Fruit fly (Drosophila melanogaster) whole organism, embryonic: ENCODE results near the gene Snmp2.

Experiments
- Asciz ChIP-seq: fragments of 200-800 bp; sonication (Bioruptor generic); optimal IDR thresholded peaks from 2 replicates; lab custom pipeline; 2017; ENCODE audit warnings: missing biosample characterization, mild to moderate bottlenecking, missing genetic modification characterization, missing genetic modification reagents
- Bgb ChIP-seq: fragments of 200-800 bp; sonication (Bioruptor generic); IDR thresholded peaks from 2 replicates; pipeline ENCODE4 v1.3.6; 2022; ENCODE audit warnings: missing biosample characterization, missing genetic modification characterization; ENCODE audit not compliant: partially characterized antibody
- CG10209 ChIP-seq: fragments of 200-800 bp; sonication (Bioruptor generic); optimal IDR thresholded peaks from 3 replicates; lab custom pipeline; 2017; ENCODE audit warnings: missing biosample characterization, mild to moderate bottlenecking, missing genetic modification characterization, missing genetic modification reagents
- CG10267 ChIP-seq: fragments of 200-800 bp; sonication (Bioruptor generic); optimal IDR thresholded peaks from 2 replicates; lab custom pipeline; 2018; ENCODE audit warnings: missing biosample characterization, mild to moderate bottlenecking, missing genetic modification characterization, moderate library complexity
- CG10654 ChIP-seq: fragments of 200-800 bp; sonication (Bioruptor generic); optimal IDR thresholded peaks from 2 replicates; lab custom pipeline; 2016; ENCODE audit warnings: missing biosample characterization, missing genetic modification characterization
- CG12659 ChIP-seq: fragments of 200-800 bp; sonication (Bioruptor generic); optimal IDR thresholded peaks from 3 replicates; lab custom pipeline; 2017; ENCODE audit warnings: mild to moderate bottlenecking, missing biosample characterization, missing genetic modification reagents, missing genetic modification characterization
- CG13424 ChIP-seq: fragments of 200-800 bp; sonication (Bioruptor generic); optimal IDR thresholded peaks from 2 replicates; lab custom pipeline; 2019; ENCODE audit warnings: missing biosample characterization, mild to moderate bottlenecking, missing genetic modification characterization, moderate library complexity
- CG13624 ChIP-seq: fragments of 200-800 bp; sonication (Bioruptor generic); optimal IDR thresholded peaks from 2 replicates; lab custom pipeline; 2016; ENCODE audit warnings: missing biosample characterization, missing genetic modification characterization
- CG17361 ChIP-seq: fragments of 200-800 bp; sonication (Bioruptor generic); IDR thresholded peaks from 3 replicates; pipeline ENCODE4 v1.3.6; 2022; ENCODE audit warnings: missing biosample characterization, missing genetic modification characterization
- CG2889 ChIP-seq: fragments of 200-800 bp; sonication (Bioruptor generic); IDR thresholded peaks from 3 replicates; pipeline ENCODE4 v1.3.6; 2022; ENCODE audit warnings: missing biosample characterization, missing genetic modification characterization
- CG3065 ChIP-seq: fragments of 200-800 bp; sonication (Bioruptor generic); optimal IDR thresholded peaks from 2 replicates; lab custom pipeline; 2016; ENCODE audit warnings: missing biosample characterization, missing genetic modification characterization
- CG31224 ChIP-seq: fragments of 200-800 bp; sonication (Bioruptor generic); IDR thresholded peaks from 2 replicates; pipeline ENCODE4 v1.3.6; 2022; ENCODE audit warnings: missing biosample characterization, missing genetic modification characterization
- CG31441 ChIP-seq: fragments of 200-800 bp; sonication (Bioruptor generic); IDR thresholded peaks from 2 replicates; pipeline ENCODE4 v1.3.6; 2022; ENCODE audit warnings: missing biosample characterization, missing genetic modification characterization
- CG3281 ChIP-seq: fragments of 200-800 bp; sonication (Bioruptor generic); optimal IDR thresholded peaks from 3 replicates; lab custom pipeline; 2017; ENCODE audit warnings: missing biosample characterization, mild to moderate bottlenecking, missing genetic modification characterization
- CG4854 ChIP-seq: fragments of 200-800 bp; sonication (Bioruptor generic); optimal IDR thresholded peaks from 2 replicates; lab custom pipeline; 2016; ENCODE audit warnings: missing biosample characterization, missing genetic modification characterization, inconsistent platforms
- CG6683 ChIP-seq: fragments of 200-800 bp; sonication (Bioruptor generic); optimal IDR thresholded peaks from 2 replicates; lab custom pipeline; 2017; ENCODE audit warnings: missing biosample characterization, mild to moderate bottlenecking, missing genetic modification characterization, missing genetic modification reagents
- CG7963 ChIP-seq: fragments of 200-800 bp; sonication (Bioruptor generic); IDR thresholded peaks from 3 replicates; pipeline ENCODE4 v1.3.6; 2022; ENCODE audit warnings: missing biosample characterization, missing genetic modification characterization; ENCODE audit not compliant: partially characterized antibody
- CG9727 ChIP-seq: fragments of 200-800 bp; sonication (Bioruptor generic); optimal IDR thresholded peaks from 3 replicates; lab custom pipeline; 2017; ENCODE audit warnings: missing biosample characterization, mild to moderate bottlenecking, missing genetic modification characterization
- D19A ChIP-seq: fragments of 200-800 bp; optimal IDR thresholded peaks from 3 replicates; lab custom pipeline; 2019; ENCODE audit warnings: missing biosample characterization, mild to moderate bottlenecking, missing genetic modification characterization, moderate library complexity
- Dbx ChIP-seq: fragments of 200-800 bp; sonication (Bioruptor generic); IDR thresholded peaks from 3 replicates; pipeline ENCODE4 v1.3.6; 2022; ENCODE audit warnings: missing biosample characterization, missing genetic modification characterization
- Dek ChIP-seq: fragments of 200-800 bp; sonication (Bioruptor generic); optimal IDR thresholded peaks from 3 replicates; lab custom pipeline; 2019; ENCODE audit warnings: missing biosample characterization, mild to moderate bottlenecking, missing genetic modification characterization, moderate library complexity
- Doc2 ChIP-seq: fragments of 200-800 bp; sonication (Bioruptor generic); IDR thresholded peaks from 2 replicates; pipeline ENCODE4 v1.3.6; 2022; ENCODE audit warnings: missing biosample characterization, missing genetic modification characterization
- Ets97D ChIP-seq: fragments of 200-800 bp; sonication (Bioruptor generic); optimal IDR thresholded peaks from 3 replicates; lab custom pipeline; 2016; ENCODE audit warnings: missing biosample characterization, missing genetic modification characterization
- Gug ChIP-seq: fragments of 200-800 bp; sonication (Bioruptor generic); IDR thresholded peaks from 4 replicates; pipeline ENCODE4 v1.3.6; 2022; ENCODE audit warnings: missing biosample characterization, missing genetic modification characterization
- HLH54F ChIP-seq: fragments of 200-800 bp; sonication (Bioruptor generic); optimal IDR thresholded peaks from 3 replicates; lab custom pipeline; 2016; ENCODE audit warnings: missing biosample characterization, missing genetic modification characterization
- Hmx ChIP-seq: fragments of 200-800 bp; sonication (Bioruptor generic); optimal IDR thresholded peaks from 2 replicates; lab custom pipeline; 2016; ENCODE audit warnings: missing biosample characterization, missing genetic modification characterization
- Hsf ChIP-seq: fragments of 200-800 bp; sonication (Bioruptor generic); optimal IDR thresholded peaks from 3 replicates; lab custom pipeline; 2016; ENCODE audit warnings: missing biosample characterization, missing genetic modification characterization
- Mrtf ChIP-seq: fragments of 200-800 bp; sonication (Bioruptor generic); IDR thresholded peaks from 3 replicates; pipeline ENCODE4 v1.3.6; 2022; ENCODE audit warnings: missing biosample characterization, missing genetic modification characterization
- Neu2 ChIP-seq: fragments of 200-800 bp; sonication (Bioruptor generic); optimal IDR thresholded peaks from 3 replicates; lab custom pipeline; 2016; ENCODE audit warnings: missing biosample characterization, missing genetic modification characterization, borderline replicate concordance
- Ptx1 ChIP-seq: fragments of 200-800 bp; sonication (Bioruptor generic); IDR thresholded peaks from 2 replicates; pipeline ENCODE4 v1.3.6; 2022; ENCODE audit warnings: missing biosample characterization, missing genetic modification characterization
- Side ChIP-seq: fragments of 200-800 bp; sonication (Bioruptor generic); optimal IDR thresholded peaks from 2 replicates; lab custom pipeline; 2016; ENCODE audit warnings: missing biosample characterization, missing genetic modification characterization
- Vsx1 ChIP-seq: fragments of 200-800 bp; sonication (Bioruptor generic); optimal IDR thresholded peaks from 2 replicates; lab custom pipeline; 2017; ENCODE audit warnings: missing biosample characterization, mild to moderate bottlenecking, missing genetic modification characterization, missing genetic modification reagents
- ac ChIP-seq: fragments of 200-800 bp; sonication (Bioruptor generic); optimal IDR thresholded peaks from 3 replicates; lab custom pipeline; 2017; ENCODE audit warnings: missing biosample characterization, mild to moderate bottlenecking, missing genetic modification characterization
- az2 ChIP-seq: fragments of 200-800 bp; sonication (Bioruptor generic); optimal IDR thresholded peaks from 3 replicates; lab custom pipeline; 2016; ENCODE audit warnings: missing biosample characterization, missing genetic modification characterization
- btn ChIP-seq: fragments of 200-800 bp; sonication (Bioruptor generic); optimal IDR thresholded peaks from 2 replicates; lab custom pipeline; 2016; ENCODE audit warnings: missing biosample characterization, missing genetic modification characterization
- caup ChIP-seq: fragments of 200-800 bp; sonication (Bioruptor generic); optimal IDR thresholded peaks from 3 replicates; lab custom pipeline; 2017; ENCODE audit warnings: missing biosample characterization, mild to moderate bottlenecking, missing genetic modification characterization, moderate library complexity; ENCODE audit not compliant: severe bottlenecking
- dysf ChIP-seq: fragments of 200-800 bp; sonication (Bioruptor generic); IDR thresholded peaks from 3 replicates; pipeline ENCODE4 v1.3.6; 2022; ENCODE audit warnings: missing biosample characterization, missing genetic modification characterization
- esg ChIP-seq: fragments of 200-800 bp; sonication (Bioruptor generic); conservative IDR thresholded peaks from 2 replicates; pipeline ENCODE4 v1.3.6; 2022; ENCODE audit warnings: missing biosample characterization, missing genetic modification characterization
- eve ChIP-seq, 2 experiments: fragments of >200 bp; optimal IDR thresholded peaks; 2 replicates each; lab custom pipeline; 2017; ENCODE audit warnings: missing biosample characterization in 2 of 2, missing genetic modification characterization in 2 of 2
- exex ChIP-seq: fragments of 200-800 bp; sonication (Bioruptor generic); optimal IDR thresholded peaks from 4 replicates; lab custom pipeline; 2018; ENCODE audit warnings: missing biosample characterization, mild to moderate bottlenecking, missing genetic modification characterization, moderate library complexity
- fd102C ChIP-seq: fragments of 200-800 bp; sonication (Bioruptor generic); optimal IDR thresholded peaks from 2 replicates; lab custom pipeline; 2018; ENCODE audit warnings: missing biosample characterization, mild to moderate bottlenecking, missing genetic modification characterization, moderate library complexity
- fru ChIP-seq: fragments of >200 bp; optimal IDR thresholded peaks from 2 replicates; lab custom pipeline; 2017
- gro ChIP-seq: fragments of 200-800 bp; sonication (Bioruptor generic); optimal IDR thresholded peaks from 2 replicates; lab custom pipeline; 2016; ENCODE audit warnings: missing biosample characterization, missing genetic modification characterization
- h ChIP-seq: fragments of >200 bp; optimal IDR thresholded peaks from 2 replicates; lab custom pipeline; 2017
- kni ChIP-seq: fragments of 200-800 bp; sonication (Bioruptor generic); optimal IDR thresholded peaks from 3 replicates; lab custom pipeline; 2017; ENCODE audit warnings: mild to moderate bottlenecking, missing biosample characterization, missing genetic modification reagents, missing genetic modification characterization
- lbe ChIP-seq: fragments of 200-800 bp; sonication (Bioruptor generic); optimal IDR thresholded peaks from 2 replicates; lab custom pipeline; 2016; ENCODE audit warnings: missing biosample characterization, mild to moderate bottlenecking, missing genetic modification characterization
- lilli ChIP-seq: fragments of 200-800 bp; sonication (Bioruptor generic); optimal IDR thresholded peaks from 3 replicates; lab custom pipeline; 2016; ENCODE audit warnings: missing biosample characterization, missing genetic modification characterization
- pan ChIP-seq, 4 experiments: fragments of >200 bp in 3 of 4; fragments of 200-800 bp in 1 of 4; sonication (Bioruptor generic) in 1 of 4; optimal IDR thresholded peaks in 3 of 4; IDR thresholded peaks in 1 of 4; 2 replicates each; pipeline versions ENCODE4 v1.3.6 to Lab custom; 2017 to 2022; ENCODE audit warnings: missing biosample characterization in 2 of 4, missing genetic modification characterization in 2 of 4, mixed read lengths in 1 of 4
- pho ChIP-seq: fragments of 200-800 bp; sonication (Bioruptor generic); optimal IDR thresholded peaks from 2 replicates; lab custom pipeline; 2016; ENCODE audit warnings: missing biosample characterization, missing genetic modification characterization
- wdn ChIP-seq: fragments of 200-800 bp; sonication (Bioruptor generic); IDR thresholded peaks from 2 replicates; pipeline ENCODE4 v1.3.6; 2022; ENCODE audit warnings: missing biosample characterization, missing genetic modification characterization

Gene Snmp2

dm6 chr3L:7783383-7783782, 40.5 kb upstream of the Snmp2 start (continued):
- TF ChIP-seq CG10209 (GFP tag; lab: Kevin White, UChicago) (peak; percentile 30), Asciz (GFP tag; lab: Kevin White, UChicago) (no peak), dysf (GFP tag; lab: Robert Waterston, UW) (peak; percentile 55; the same call in 1 of the 3 replicates), lbe (peak; percentile 62), CG10654 (GFP tag; lab: Kevin White, UChicago) (peak; percentile 8), CG17361 (GFP tag; lab: Robert Waterston, UW) (0 out of 3 replicates have a peak, but pooled peaks have one; percentile 24), pan (optimal IDR thresholded peaks at IDR 0.05; lab: Kevin White, UChicago) (no peak), pan (GFP tag; optimal IDR thresholded peaks at IDR 0.05 in 1 of 2, IDR thresholded peaks at IDR 0.05 in 1 of 2) (peak in 1 of 2 experiments; percentile 40), esg (GFP tag; lab: Robert Waterston, UW) (0 out of 2 replicates have a peak, but pooled peaks have one; percentile 37), eve (GFP tag; optimal IDR thresholded peaks at IDR 0.05; lab: Kevin White, UChicago) (peak in 1 of 2 experiments; percentile 24), Bgb (GFP tag; lab: Robert Waterston, UW) (no peak), CG3281 (peak; percentile 4), caup (GFP tag; lab: Kevin White, UChicago) (peak; percentile 5), CG13424 (tag; lab: Kevin White, UChicago) (peak; percentile 14), pho (GFP tag; lab: Kevin White, UChicago) (no peak), lilli (GFP tag; lab: Kevin White, UChicago) (peak; percentile 21), CG13624 (no peak), Side (no peak), CG7963 (GFP tag; lab: Robert Waterston, UW) (no peak), Hsf (GFP tag; lab: Kevin White, UChicago) (peak; percentile 4), CG3065 (GFP tag; lab: Kevin White, UChicago) (no peak), az2 (GFP tag; lab: Kevin White, UChicago) (peak; percentile 0)
- TF ChIP-seq, all 482 proteins: peak for 77

dm6 chr3L:7782051-7782682, 39.3 kb upstream of the Snmp2 start:
- no peak for TF ChIP-seq ac (GFP tag; lab: Kevin White, UChicago)
- no peak for TF ChIP-seq Neu2 (GFP tag; lab: Kevin White, UChicago)
- TF ChIP-seq fru = no peak
- TF ChIP-seq Ets97D = no peak
- TF ChIP-seq h = no peak
- no peak for TF ChIP-seq CG4854 (GFP tag; lab: Kevin White, UChicago)
- TF ChIP-seq CG2889 (GFP tag; lab: Robert Waterston, UW) = no peak
- TF ChIP-seq Ptx1 (GFP tag; lab: Robert Waterston, UW) = no peak
- no peak for TF ChIP-seq CG9727
- no peak for TF ChIP-seq kni (GFP tag; lab: Kevin White, UChicago)
- no peak for TF ChIP-seq CG31224 (GFP tag; lab: Robert Waterston, UW)
- peak; percentile 31 for TF ChIP-seq Vsx1 (GFP tag; lab: Kevin White, UChicago)
- peak; percentile 16 for TF ChIP-seq Dek (tag; lab: Kevin White, UChicago)
- no peak for TF ChIP-seq Hmx (GFP tag; lab: Kevin White, UChicago)
- no peak for TF ChIP-seq Gug (GFP tag; lab: Robert Waterston, UW)
- no peak for TF ChIP-seq wdn (GFP tag; lab: Robert Waterston, UW)
- no peak for TF ChIP-seq CG3281
- TF ChIP-seq btn (GFP tag; lab: Kevin White, UChicago) = no peak
- TF ChIP-seq gro = no peak
- TF ChIP-seq HLH54F (GFP tag; lab: Kevin White, UChicago) = no peak
- TF ChIP-seq Doc2 (GFP tag; lab: Robert Waterston, UW) = no peak
- TF ChIP-seq CG12659 (GFP tag; lab: Kevin White, UChicago) = peak; percentile 31
- peak; percentile 25; the same call in 1 of the 3 replicates for TF ChIP-seq Dbx
- TF ChIP-seq D19A = no peak
- TF ChIP-seq fd102C (GFP tag; lab: Kevin White, UChicago) = peak; percentile 13
- TF ChIP-seq CG6683 = no peak
- no peak for TF ChIP-seq CG31441 (GFP tag; lab: Robert Waterston, UW)
- TF ChIP-seq CG10267 (tag; lab: Kevin White, UChicago) = no peak
- TF ChIP-seq exex = peak; percentile 94
- no peak for TF ChIP-seq Mrtf (GFP tag; lab: Robert Waterston, UW)
